Fruit fly (Drosophila melanogaster): ENCODE data around the gene CG32199.
A peak's percentile ranks its signal among the peaks of the same experiment; 100 is the strongest.

Gene CG32199

dm6 chr3L:18622422-18622739 is 10.7 kb downstream of the CG32199 start, which contains the start of gene bora (continued):
- TF ChIP-seq CG18619 (GFP tag; optimal IDR thresholded peaks at IDR 0.05) = no peak
- no peak for TF ChIP-seq CG3995 (GFP tag; optimal IDR thresholded peaks at IDR 0.05)
- TF ChIP-seq schlank (tag; optimal IDR thresholded peaks at IDR 0.05) = no peak
- no peak for TF ChIP-seq bcd (GFP tag; optimal IDR thresholded peaks at IDR 0.05)
- no peak for TF ChIP-seq H2.0 (GFP tag; IDR thresholded peaks at IDR 0.05)
- TF ChIP-seq CG31441 (GFP tag; IDR thresholded peaks at IDR 0.05) = no peak
- TF ChIP-seq stwl (tag; optimal IDR thresholded peaks at IDR 0.05) = peak; percentile 47
- TF ChIP-seq CG9797 (GFP tag; optimal IDR thresholded peaks at IDR 0.05) = peak; percentile 72
- TF ChIP-seq Dp (GFP tag; optimal IDR thresholded peaks at IDR 0.05) = peak; percentile 82
- TF ChIP-seq prd (optimal IDR thresholded peaks at IDR 0.05) = no peak
- TF ChIP-seq prd (GFP tag; IDR thresholded peaks at IDR 0.05) = no peak
- TF ChIP-seq CG11093 (GFP tag; IDR thresholded peaks at IDR 0.05) = no peak
- no peak for TF ChIP-seq psq (GFP tag; optimal IDR thresholded peaks at IDR 0.05)
- TF ChIP-seq Antp (GFP tag; optimal IDR thresholded peaks at IDR 0.05) = no peak
- no peak for TF ChIP-seq ac (GFP tag; optimal IDR thresholded peaks at IDR 0.05)
- TF ChIP-seq hb (GFP tag; IDR thresholded peaks at IDR 0.05; ENCODE audit: partially characterized antibody) = no peak
- TF ChIP-seq mirr (GFP tag; optimal IDR thresholded peaks at IDR 0.05) = no peak
- no peak for TF ChIP-seq chinmo (GFP tag; IDR thresholded peaks at IDR 0.05; ENCODE audit: partially characterized antibody)
- no peak for TF ChIP-seq insv (GFP tag; optimal IDR thresholded peaks at IDR 0.05)
- TF ChIP-seq fd64A (GFP tag; optimal IDR thresholded peaks at IDR 0.05) = no peak
- no peak for TF ChIP-seq gce (GFP tag; IDR thresholded peaks at IDR 0.05)
- no peak for TF ChIP-seq row (GFP tag; IDR thresholded peaks at IDR 0.05)
- no peak for TF ChIP-seq corto (GFP tag; optimal IDR thresholded peaks at IDR 0.05)
- TF ChIP-seq CG10274 (GFP tag; optimal IDR thresholded peaks at IDR 0.05) = no peak
- peak; percentile 38 for TF ChIP-seq phol (tag; optimal IDR thresholded peaks at IDR 0.05)
- peak; percentile 61 for TF ChIP-seq Dref (GFP tag; IDR thresholded peaks at IDR 0.05)
- TF ChIP-seq scrt (GFP tag; optimal IDR thresholded peaks at IDR 0.05) = no peak
- no peak for TF ChIP-seq CG6765 (GFP tag; optimal IDR thresholded peaks at IDR 0.05)
- no peak for TF ChIP-seq Atf-2 (GFP tag; optimal IDR thresholded peaks at IDR 0.05)
- no peak for TF ChIP-seq Bgb (GFP tag; IDR thresholded peaks at IDR 0.05; ENCODE audit: partially characterized antibody)
- peak; percentile 24 for TF ChIP-seq CoRest (tag; optimal IDR thresholded peaks at IDR 0.05)
- no peak for TF ChIP-seq CHES-1-like (GFP tag; optimal IDR thresholded peaks at IDR 0.05)
- no peak for TF ChIP-seq CG4854 (GFP tag; optimal IDR thresholded peaks at IDR 0.05)
- TF ChIP-seq Side (GFP tag; optimal IDR thresholded peaks at IDR 0.05) = no peak
- no peak for TF ChIP-seq zfh1 (GFP tag; IDR thresholded peaks at IDR 0.05)
- no peak for TF ChIP-seq TFAM (GFP tag; optimal IDR thresholded peaks at IDR 0.05)
- TF ChIP-seq Meics (GFP tag; optimal IDR thresholded peaks at IDR 0.05) = no peak
- TF ChIP-seq CG10543 (GFP tag; optimal IDR thresholded peaks at IDR 0.05) = no peak
- TF ChIP-seq Mrtf (GFP tag; IDR thresholded peaks at IDR 0.05) = no peak
- TF ChIP-seq NK7.1 (GFP tag; optimal IDR thresholded peaks at IDR 0.05) = no peak
- no peak for TF ChIP-seq CG13624 (GFP tag; optimal IDR thresholded peaks at IDR 0.05)
- no peak for TF ChIP-seq chn (GFP tag; optimal IDR thresholded peaks at IDR 0.05)
- no peak for TF ChIP-seq peb (GFP tag; IDR thresholded peaks at IDR 0.05)
- peak; percentile 1 for TF ChIP-seq mam (GFP tag; optimal IDR thresholded peaks at IDR 0.05)
- TF ChIP-seq B-H2 (GFP tag; optimal IDR thresholded peaks at IDR 0.05) = no peak
- TF ChIP-seq Sry-β (GFP tag; optimal IDR thresholded peaks at IDR 0.05) = no peak
- TF ChIP-seq shn (GFP tag; optimal IDR thresholded peaks at IDR 0.05) = no peak
- no peak for TF ChIP-seq CG2199 (GFP tag; IDR thresholded peaks at IDR 0.05)
- peak; percentile 25 for TF ChIP-seq maf-S (GFP tag; optimal IDR thresholded peaks at IDR 0.05)
- TF ChIP-seq Myb (GFP tag; optimal IDR thresholded peaks at IDR 0.05) = peak; percentile 92
- TF ChIP-seq CG10321 (GFP tag; IDR thresholded peaks at IDR 0.05) = no peak
- no peak for TF ChIP-seq CG14014 (GFP tag; IDR thresholded peaks at IDR 0.05)
- TF ChIP-seq trem (tag; optimal IDR thresholded peaks at IDR 0.05) = peak; percentile 17

Data from whole organism, embryonic.